Worm (Caenorhabditis elegans): Measurements from ENCODE around the gene cest-1.2.

cest-1.2 gene

DNA sequence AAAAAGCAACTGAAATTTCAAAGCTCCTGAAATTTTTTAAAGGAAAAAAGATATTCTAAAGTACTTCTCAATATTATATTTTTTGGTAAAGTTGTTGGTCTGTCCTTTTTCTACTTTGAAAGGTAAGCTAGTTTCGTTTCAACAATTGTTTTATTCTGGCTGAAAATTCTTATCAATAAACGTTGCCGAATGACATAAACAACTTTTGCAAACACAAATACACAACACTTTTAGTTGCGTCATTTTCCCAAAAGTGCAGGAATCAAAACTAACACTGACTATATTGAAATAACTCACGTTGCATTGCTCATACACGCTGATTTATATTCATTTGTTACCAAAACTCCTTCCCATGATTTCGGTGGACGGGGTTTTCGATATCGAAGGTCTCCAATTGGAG, 5.1 kb upstream of the cest-1.2 start:
- no peak for TF ChIP-seq sptf-1 (tag; optimal IDR thresholded peaks at IDR 0.05)
- TF ChIP-seq ceh-90 (tag; optimal IDR thresholded peaks at IDR 0.05) = no peak
- no peak for TF ChIP-seq aha-1 (tag; optimal IDR thresholded peaks at IDR 0.05)
- TF ChIP-seq jun-1 (tag; optimal IDR thresholded peaks at IDR 0.05) = no peak
- no peak for TF ChIP-seq unc-30 (tag; optimal IDR thresholded peaks at IDR 0.05)
- no peak for TF ChIP-seq tbx-2 (tag; optimal IDR thresholded peaks at IDR 0.05)
- no peak for TF ChIP-seq lin-35 (GFP tag; optimal IDR thresholded peaks at IDR 0.05)
- no peak for TF ChIP-seq nhr-20 (tag; optimal IDR thresholded peaks at IDR 0.05)
- TF ChIP-seq blmp-1 (tag; optimal IDR thresholded peaks at IDR 0.05) = no peak
- no peak for TF ChIP-seq nhr-77 (tag; optimal IDR thresholded peaks at IDR 0.05)

DNA sequence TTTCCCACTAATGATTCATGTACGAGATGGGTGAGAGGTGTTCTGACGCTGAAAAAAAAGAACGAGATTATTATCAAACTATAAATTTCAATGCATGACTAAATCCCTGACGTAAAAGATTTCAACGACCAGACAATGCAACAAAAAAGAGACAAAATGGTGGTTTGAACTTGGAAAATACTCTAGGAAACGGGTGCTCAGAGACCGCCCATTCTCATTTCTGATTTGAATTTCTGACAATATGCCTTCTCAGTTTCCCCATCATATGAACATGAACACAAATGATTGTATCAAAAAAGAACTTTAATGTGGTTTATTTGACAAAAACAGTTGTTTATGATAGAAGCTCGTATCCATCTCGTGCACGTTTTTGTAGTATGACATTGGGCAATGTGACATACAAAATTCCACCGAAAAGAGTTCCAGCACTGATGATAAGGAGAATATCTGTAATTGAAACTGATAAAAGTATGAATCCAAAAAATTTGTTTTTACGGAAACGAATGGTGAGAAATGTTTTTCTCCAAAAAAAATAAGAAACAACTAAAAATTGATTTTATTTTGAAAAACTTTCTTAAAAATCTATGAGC, 2.4 kb upstream of the cest-1.2 start, which contains the start of gene srd-26:
Gene srd-26 (minus strand): TSS at position 51 of the 590 bp plus-strand sequence.
- TF ChIP-seq ceh-8 (GFP tag; optimal IDR thresholded peaks at IDR 0.05) = no peak
- no peak for TF ChIP-seq efl-3 (GFP tag; optimal IDR thresholded peaks at IDR 0.05)
- TF ChIP-seq ceh-90 (tag; optimal IDR thresholded peaks at IDR 0.05) = no peak
- TF ChIP-seq unc-86 (tag; optimal IDR thresholded peaks at IDR 0.05) = no peak
- TF ChIP-seq lin-35 (GFP tag; optimal IDR thresholded peaks at IDR 0.05) = no peak
- no peak for TF ChIP-seq lin-39 (tag; optimal IDR thresholded peaks at IDR 0.05)
- TF ChIP-seq F16B12.6 (tag; optimal IDR thresholded peaks at IDR 0.05) = no peak
- TF ChIP-seq nhr-19 (GFP tag; conservative IDR thresholded peaks at IDR 0.05) = no peak
- no peak for TF ChIP-seq egl-13 (tag; optimal IDR thresholded peaks at IDR 0.05)
- TF ChIP-seq nhr-71 (tag; optimal IDR thresholded peaks at IDR 0.05) = no peak
- TF ChIP-seq fkh-10 (GFP tag; optimal IDR thresholded peaks at IDR 0.05) = no peak
- no peak for TF ChIP-seq mep-1 (tag; optimal IDR thresholded peaks at IDR 0.05)

ce11 chrV:14156468-14156867, 4.2 kb downstream of the cest-1.2 start, which contains the start of gene AH10.2:
Gene AH10.2 (plus strand): TSS chrV:14156768.
- no peak for TF ChIP-seq ama-1 (optimal IDR thresholded peaks at IDR 0.05)
- no peak for TF ChIP-seq tbx-2 (tag; optimal IDR thresholded peaks at IDR 0.05)
- TF ChIP-seq snu-23 (GFP tag; optimal IDR thresholded peaks at IDR 0.05) = no peak
- TF ChIP-seq fkh-4 (tag; optimal IDR thresholded peaks at IDR 0.05; ENCODE audit: borderline replicate concordance) = no peak
- TF ChIP-seq unc-98 (GFP tag; IDR thresholded peaks at IDR 0.05) = no peak
- TF ChIP-seq hlh-17 (GFP tag; optimal IDR thresholded peaks at IDR 0.05; ENCODE audit: borderline replicate concordance) = no peak
- no peak for TF ChIP-seq mef-2 (tag; optimal IDR thresholded peaks at IDR 0.05)
- no peak for TF ChIP-seq fos-1 (tag; optimal IDR thresholded peaks at IDR 0.05)
- TF ChIP-seq dsc-1 (tag; optimal IDR thresholded peaks at IDR 0.05) = no peak
- no peak for TF ChIP-seq lir-3 (tag; optimal IDR thresholded peaks at IDR 0.05; ENCODE audit: poor library complexity)
- no peak for TF ChIP-seq xbp-1 (tag; optimal IDR thresholded peaks at IDR 0.05)
- TF ChIP-seq grh-1 (GFP tag; IDR thresholded peaks at IDR 0.05) = no peak
- no peak for TF ChIP-seq mab-9 (GFP tag; IDR thresholded peaks at IDR 0.05)
- TF ChIP-seq dpl-1 (GFP tag; optimal IDR thresholded peaks at IDR 0.05) = no peak
- TF ChIP-seq rnt-1 (tag; optimal IDR thresholded peaks at IDR 0.05) = no peak
- no peak for TF ChIP-seq nhr-237 (tag; optimal IDR thresholded peaks at IDR 0.05)
- TF ChIP-seq nhr-77 (tag; optimal IDR thresholded peaks at IDR 0.05) = no peak

DNA sequence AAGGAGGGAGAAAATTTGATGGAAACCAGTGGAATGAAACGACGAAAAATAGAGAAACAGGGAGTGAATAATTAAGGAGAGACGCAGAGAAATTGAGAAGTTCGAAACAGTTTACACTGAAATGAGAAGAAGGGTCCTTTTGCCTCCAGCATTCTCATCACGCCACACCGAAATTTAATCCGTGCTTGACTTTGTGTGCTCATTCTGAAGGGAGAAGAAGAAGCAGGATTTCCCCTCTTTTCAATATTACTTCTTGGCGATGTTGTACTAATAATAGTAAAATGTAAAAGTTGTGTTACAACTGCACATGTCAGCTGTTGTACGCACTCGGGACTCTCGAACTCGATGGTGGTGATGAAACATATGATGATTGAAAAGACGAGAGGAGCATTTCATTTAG, 7.0 kb downstream of the cest-1.2 start:
- peak; percentile 14 for TF ChIP-seq tbx-2 (tag; optimal IDR thresholded peaks at IDR 0.05)
- no peak for TF ChIP-seq vab-15 (tag; optimal IDR thresholded peaks at IDR 0.05)
- peak; percentile 36 for TF ChIP-seq irx-1 (tag; optimal IDR thresholded peaks at IDR 0.05)
- peak; percentile 66 for TF ChIP-seq lin-14 (GFP tag; optimal IDR thresholded peaks at IDR 0.05)
- TF ChIP-seq snu-23 (GFP tag; optimal IDR thresholded peaks at IDR 0.05) = peak; percentile 7
- TF ChIP-seq skn-1 (tag; optimal IDR thresholded peaks at IDR 0.05) = no peak
- no peak for TF ChIP-seq nhr-76 (tag; optimal IDR thresholded peaks at IDR 0.05)
- peak; percentile 12 for TF ChIP-seq nhr-20 (tag; optimal IDR thresholded peaks at IDR 0.05)
- no peak for TF ChIP-seq swsn-7 (tag; optimal IDR thresholded peaks at IDR 0.05)
- no peak for TF ChIP-seq nhr-237 (tag; optimal IDR thresholded peaks at IDR 0.05)
- TF ChIP-seq nhr-71 (tag; optimal IDR thresholded peaks at IDR 0.05) = peak; percentile 63
- no peak for TF ChIP-seq mab-9 (GFP tag; IDR thresholded peaks at IDR 0.05)
- TF ChIP-seq efl-1 (optimal IDR thresholded peaks at IDR 0.05) = peak in 1 of 2 experiments; percentile 7
- TF ChIP-seq efl-1 (GFP tag; optimal IDR thresholded peaks at IDR 0.05 in 1 of 2) = peak in 1 of 2 experiments; percentile 3
- no peak for TF ChIP-seq hpl-2 (GFP tag; optimal IDR thresholded peaks at IDR 0.05)
- TF ChIP-seq dsc-1 (tag; optimal IDR thresholded peaks at IDR 0.05) = peak; percentile 72
- no peak for TF ChIP-seq egl-27 (tag; optimal IDR thresholded peaks at IDR 0.05)
- TF ChIP-seq fkh-4 (tag; optimal IDR thresholded peaks at IDR 0.05; ENCODE audit: borderline replicate concordance) = peak; percentile 38
- no peak for TF ChIP-seq C04F5.9 (tag; optimal IDR thresholded peaks at IDR 0.05)
- TF ChIP-seq rnt-1 (tag; optimal IDR thresholded peaks at IDR 0.05) = peak; percentile 23

All from whole organism, L1 larva.